Fruit fly (Drosophila melanogaster) whole organism, embryonic: ENCODE data around the gene drm.

Source experiments
- Blimp-1 ChIP-seq: fragments of 200-800 bp; sonication (Bioruptor generic); optimal IDR thresholded peaks from 3 replicates; lab custom pipeline; 2018; ENCODE audit warnings: missing biosample characterization, missing genetic modification characterization, mild to moderate bottlenecking, moderate library complexity, missing genetic modification reagents
- CG14050 ChIP-seq: fragments of 200-800 bp; sonication (Bioruptor generic); IDR thresholded peaks from 3 replicates; pipeline ENCODE4 v1.3.6; 2022; ENCODE audit warnings: missing biosample characterization, missing genetic modification characterization
- CG14860 ChIP-seq: fragments of 200-800 bp; sonication (Bioruptor generic); IDR thresholded peaks from 3 replicates; pipeline ENCODE4 v1.3.6; 2022; ENCODE audit warnings: missing biosample characterization, missing genetic modification characterization; ENCODE audit not compliant: partially characterized antibody
- CG17361 ChIP-seq: fragments of 200-800 bp; sonication (Bioruptor generic); IDR thresholded peaks from 3 replicates; pipeline ENCODE4 v1.3.6; 2022; ENCODE audit warnings: missing biosample characterization, missing genetic modification characterization
- CG2678 ChIP-seq: fragments of 200-800 bp; sonication (Bioruptor generic); optimal IDR thresholded peaks from 3 replicates; lab custom pipeline; 2019; ENCODE audit warnings: missing biosample characterization, mild to moderate bottlenecking, missing genetic modification characterization, moderate library complexity
- CG30403 ChIP-seq: fragments of 200-800 bp; sonication (Bioruptor generic); optimal IDR thresholded peaks from 3 replicates; lab custom pipeline; 2016; ENCODE audit warnings: missing biosample characterization, missing genetic modification characterization
- CG31224 ChIP-seq: fragments of 200-800 bp; sonication (Bioruptor generic); IDR thresholded peaks from 2 replicates; pipeline ENCODE4 v1.3.6; 2022; ENCODE audit warnings: missing biosample characterization, missing genetic modification characterization
- CG32532 ChIP-seq: fragments of 200-800 bp; sonication (Bioruptor generic); IDR thresholded peaks from 2 replicates; pipeline ENCODE4 v1.3.6; 2022; ENCODE audit warnings: missing biosample characterization, missing genetic modification characterization
- CG33557 ChIP-seq: fragments of 200-800 bp; sonication (Bioruptor generic); optimal IDR thresholded peaks from 2 replicates; lab custom pipeline; 2019; ENCODE audit warnings: missing biosample characterization, mild to moderate bottlenecking, missing genetic modification characterization, moderate library complexity
- CG5953 ChIP-seq: fragments of 200-800 bp; sonication (Bioruptor generic); IDR thresholded peaks from 2 replicates; pipeline ENCODE4 v1.3.6; 2022; ENCODE audit warnings: missing biosample characterization, missing genetic modification characterization
- CG6254 ChIP-seq: fragments of 200-800 bp; sonication (Bioruptor generic); optimal IDR thresholded peaks from 3 replicates; lab custom pipeline; 2017; ENCODE audit warnings: mild to moderate bottlenecking, missing biosample characterization, missing genetic modification reagents, missing genetic modification characterization
- CG6683 ChIP-seq: fragments of 200-800 bp; sonication (Bioruptor generic); optimal IDR thresholded peaks from 2 replicates; lab custom pipeline; 2017; ENCODE audit warnings: missing biosample characterization, mild to moderate bottlenecking, missing genetic modification characterization, missing genetic modification reagents
- CG7357 ChIP-seq: fragments of 200-800 bp; sonication (Bioruptor generic); IDR thresholded peaks from 3 replicates; pipeline ENCODE4 v1.3.6; 2022; ENCODE audit warnings: missing biosample characterization, missing genetic modification characterization
- CG7745 ChIP-seq: fragments of 200-800 bp; sonication (Bioruptor generic); optimal IDR thresholded peaks from 2 replicates; lab custom pipeline; 2018; ENCODE audit warnings: missing biosample characterization, mild to moderate bottlenecking, missing genetic modification characterization, moderate library complexity
- CHES-1-like ChIP-seq: fragments of 200-800 bp; sonication (Bioruptor generic); optimal IDR thresholded peaks from 2 replicates; lab custom pipeline; 2016; ENCODE audit warnings: missing biosample characterization, missing genetic modification characterization
- CkIIα-i1 ChIP-seq: fragments of 200-800 bp; sonication (Bioruptor generic); IDR thresholded peaks from 2 replicates; pipeline ENCODE4 v1.3.6; 2022; ENCODE audit warnings: missing biosample characterization, missing genetic modification characterization
- D ChIP-seq, 2 experiments: fragments of 200-800 bp in 1 of 2; fragments of >200 bp in 1 of 2; sonication (Bioruptor generic) in 1 of 2; optimal IDR thresholded peaks; 2 replicates in 1 of 2; 3 replicates in 1 of 2; lab custom pipeline; 2017; ENCODE audit warnings: mild to moderate bottlenecking in 1 of 2, missing biosample characterization in 1 of 2, missing genetic modification characterization in 1 of 2, missing genetic modification reagents in 1 of 2
- H2.0 ChIP-seq: fragments of 200-800 bp; sonication (Bioruptor generic); IDR thresholded peaks from 2 replicates; pipeline ENCODE4 v1.3.6; 2022; ENCODE audit warnings: missing biosample characterization, missing genetic modification characterization
- HHEX ChIP-seq: fragments of 200-800 bp; sonication (Bioruptor generic); optimal IDR thresholded peaks from 3 replicates; lab custom pipeline; 2017; ENCODE audit warnings: missing biosample characterization, mild to moderate bottlenecking, missing genetic modification characterization, missing genetic modification reagents
- Hey ChIP-seq: fragments of 200-800 bp; sonication (Bioruptor generic); optimal IDR thresholded peaks from 3 replicates; lab custom pipeline; 2018; ENCODE audit warnings: missing biosample characterization, mild to moderate bottlenecking, missing genetic modification characterization
- Hr3 ChIP-seq: fragments of 200-800 bp; sonication (Bioruptor generic); optimal IDR thresholded peaks from 3 replicates; lab custom pipeline; 2016; ENCODE audit warnings: missing biosample characterization, missing genetic modification characterization
- Oaz ChIP-seq: fragments of 200-800 bp; sonication (Bioruptor generic); IDR thresholded peaks from 2 replicates; pipeline ENCODE4 v1.3.6; 2022; ENCODE audit warnings: missing biosample characterization, missing genetic modification characterization
- Oli ChIP-seq: fragments of 200-800 bp; sonication (Bioruptor generic); optimal IDR thresholded peaks from 2 replicates; lab custom pipeline; 2018; ENCODE audit warnings: missing biosample characterization, mild to moderate bottlenecking, missing genetic modification characterization, moderate library complexity
- Sin3A ChIP-seq: fragments of >200 bp; optimal IDR thresholded peaks from 2 replicates; lab custom pipeline; 2018
- Ssrp ChIP-seq: fragments of 200-800 bp; sonication (Bioruptor generic); optimal IDR thresholded peaks from 2 replicates; lab custom pipeline; 2018; ENCODE audit warnings: missing biosample characterization, mild to moderate bottlenecking, missing genetic modification characterization, moderate library complexity
- Vsx1 ChIP-seq: fragments of 200-800 bp; sonication (Bioruptor generic); optimal IDR thresholded peaks from 2 replicates; lab custom pipeline; 2017; ENCODE audit warnings: missing biosample characterization, mild to moderate bottlenecking, missing genetic modification characterization, missing genetic modification reagents
- Xbp1 ChIP-seq: fragments of 200-800 bp; sonication (Bioruptor generic); optimal IDR thresholded peaks from 3 replicates; lab custom pipeline; 2016; ENCODE audit warnings: missing biosample characterization, mild to moderate bottlenecking, missing genetic modification characterization
- YL-1 ChIP-seq: fragments of 200-800 bp; sonication (Bioruptor generic); optimal IDR thresholded peaks from 3 replicates; lab custom pipeline; 2017; ENCODE audit warnings: missing biosample characterization, mild to moderate bottlenecking, missing genetic modification characterization
- ab ChIP-seq: fragments of 200-800 bp; sonication (Bioruptor generic); optimal IDR thresholded peaks from 2 replicates; lab custom pipeline; 2016; ENCODE audit warnings: missing biosample characterization, missing genetic modification characterization
- ap ChIP-seq: fragments of 200-800 bp; sonication (Bioruptor generic); IDR thresholded peaks from 2 replicates; pipeline ENCODE4 v1.3.6; 2022; ENCODE audit warnings: missing biosample characterization, missing genetic modification characterization
- cato ChIP-seq: fragments of 200-800 bp; sonication (Bioruptor generic); optimal IDR thresholded peaks from 2 replicates; lab custom pipeline; 2016; ENCODE audit warnings: missing biosample characterization, missing genetic modification characterization, borderline replicate concordance
- corto ChIP-seq: fragments of 200-800 bp; sonication (Bioruptor generic); optimal IDR thresholded peaks from 2 replicates; lab custom pipeline; 2016; ENCODE audit warnings: missing biosample characterization, mild to moderate bottlenecking, missing genetic modification characterization, moderate library complexity
- disco-r ChIP-seq: fragments of 200-800 bp; sonication (Bioruptor generic); optimal IDR thresholded peaks from 2 replicates; lab custom pipeline; 2016; ENCODE audit warnings: missing biosample characterization, missing genetic modification characterization
- dmrt11E ChIP-seq: fragments of 200-800 bp; sonication (Bioruptor generic); optimal IDR thresholded peaks from 3 replicates; lab custom pipeline; 2018; ENCODE audit warnings: missing biosample characterization, mild to moderate bottlenecking, missing genetic modification characterization, moderate library complexity
- fd3F ChIP-seq: fragments of 200-800 bp; sonication (Bioruptor generic); optimal IDR thresholded peaks from 2 replicates; lab custom pipeline; 2018; ENCODE audit warnings: missing biosample characterization, mild to moderate bottlenecking, missing genetic modification characterization, moderate library complexity
- fd64A ChIP-seq: fragments of 200-800 bp; sonication (Bioruptor generic); optimal IDR thresholded peaks from 3 replicates; lab custom pipeline; 2018; ENCODE audit warnings: missing biosample characterization, mild to moderate bottlenecking, missing genetic modification characterization
- gce ChIP-seq: fragments of 200-800 bp; sonication (Bioruptor generic); IDR thresholded peaks from 3 replicates; pipeline ENCODE4 v1.3.6; 2022; ENCODE audit warnings: missing biosample characterization, missing genetic modification characterization
- gro ChIP-seq: fragments of 200-800 bp; sonication (Bioruptor generic); optimal IDR thresholded peaks from 2 replicates; lab custom pipeline; 2016; ENCODE audit warnings: missing biosample characterization, missing genetic modification characterization
- her ChIP-seq: fragments of 200-800 bp; sonication (Bioruptor generic); optimal IDR thresholded peaks from 2 replicates; lab custom pipeline; 2016; ENCODE audit warnings: missing biosample characterization, missing genetic modification characterization
- hth ChIP-seq: fragments of >200 bp; optimal IDR thresholded peaks from 2 replicates; lab custom pipeline; 2017; ENCODE audit warnings: inconsistent platforms
- nerfin-2 ChIP-seq: fragments of 200-800 bp; sonication (Bioruptor generic); IDR thresholded peaks from 2 replicates; pipeline ENCODE4 v1.3.6; 2022; ENCODE audit warnings: missing biosample characterization, missing genetic modification characterization; ENCODE audit not compliant: partially characterized antibody
- onecut ChIP-seq: fragments of 200-800 bp; sonication (Bioruptor generic); IDR thresholded peaks from 2 replicates; pipeline ENCODE4 v1.3.6; 2022; ENCODE audit warnings: missing biosample characterization, missing genetic modification characterization
- pum ChIP-seq: fragments of 200-800 bp; sonication (Bioruptor generic); optimal IDR thresholded peaks from 2 replicates; lab custom pipeline; 2016; ENCODE audit warnings: missing biosample characterization, missing genetic modification characterization
- sens ChIP-seq: fragments of 200-800 bp; sonication (Bioruptor generic); peaks from one replicate; lab custom pipeline; 2016; ENCODE audit warnings: missing biosample characterization, missing genetic modification characterization
- sima ChIP-seq: fragments of 200-800 bp; sonication (Bioruptor generic); optimal IDR thresholded peaks from 2 replicates; lab custom pipeline; 2016; ENCODE audit warnings: missing biosample characterization, missing genetic modification characterization
- slp2 ChIP-seq: fragments of 200-800 bp; sonication (Bioruptor generic); optimal IDR thresholded peaks from 2 replicates; lab custom pipeline; 2016; ENCODE audit warnings: missing biosample characterization, missing genetic modification characterization
- unpg ChIP-seq: fragments of 200-800 bp; sonication (Bioruptor generic); optimal IDR thresholded peaks from 3 replicates; lab custom pipeline; 2018; ENCODE audit warnings: missing biosample characterization, mild to moderate bottlenecking, missing genetic modification characterization, moderate library complexity
- vnd ChIP-seq: fragments of 200-800 bp; sonication (Bioruptor generic); IDR thresholded peaks from 3 replicates; pipeline ENCODE4 v1.3.6; 2022; ENCODE audit warnings: missing biosample characterization, missing genetic modification characterization; ENCODE audit not compliant: partially characterized antibody
- zen ChIP-seq: fragments of 200-800 bp; sonication (Bioruptor generic); optimal IDR thresholded peaks from 3 replicates; lab custom pipeline; 2018; ENCODE audit warnings: missing biosample characterization, mild to moderate bottlenecking, missing genetic modification characterization, moderate library complexity
- zfh2 ChIP-seq: fragments of 200-800 bp; sonication (Bioruptor generic); optimal IDR thresholded peaks from 2 replicates; lab custom pipeline; 2016; ENCODE audit warnings: missing biosample characterization, missing genetic modification characterization

Gene drm

DNA sequence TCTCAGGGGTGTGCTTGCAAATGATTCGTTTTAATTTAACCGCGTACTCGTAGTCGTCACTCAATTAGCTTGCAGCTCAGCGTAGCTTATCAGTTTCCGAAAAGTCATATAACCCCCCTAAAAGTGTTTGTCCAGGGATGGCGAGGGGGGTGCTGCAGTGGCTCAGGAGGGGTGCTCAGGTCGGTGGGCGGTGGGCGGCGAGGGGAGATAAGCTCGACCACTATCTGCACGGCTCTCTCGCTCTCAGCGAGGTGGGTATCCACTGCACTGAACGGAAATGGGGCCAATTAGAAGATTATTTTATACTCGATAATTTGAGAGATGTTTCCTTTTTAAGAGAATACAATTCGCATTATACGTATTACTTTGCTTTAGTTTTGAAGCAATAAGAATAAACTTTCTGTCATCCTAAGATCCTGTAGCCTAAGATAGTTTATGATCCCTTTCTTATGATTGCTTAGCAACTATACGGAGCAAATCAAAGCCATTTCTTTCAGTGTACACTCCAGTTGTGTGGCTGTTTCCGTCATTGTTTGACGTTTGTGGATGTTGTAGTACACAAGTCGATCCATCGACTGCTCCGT, 34.2 kb downstream of the drm start (continued):
- TF ChIP-seq CG30403 (GFP tag; lab: Kevin White, UChicago), result peak; percentile 62
- peak; percentile 82 for TF ChIP-seq Ssrp (tag; lab: Kevin White, UChicago)
- TF ChIP-seq CG32532, result peak; percentile 46; the same call in 1 of the 2 replicates
- peak; percentile 74; the same call in 2 of the 3 replicates for TF ChIP-seq CG17361 (GFP tag; lab: Robert Waterston, UW)
- TF ChIP-seq CG14050 (GFP tag; lab: Robert Waterston, UW), result no peak; the same call in 2 of the 3 replicates
- TF ChIP-seq YL-1, result no peak
- TF ChIP-seq gro (GFP tag; lab: Kevin White, UChicago), result no peak
- peak; percentile 66 for TF ChIP-seq Blimp-1 (GFP tag; lab: Kevin White, UChicago)
- no peak for TF ChIP-seq vnd (GFP tag; lab: Robert Waterston, UW)
- TF ChIP-seq pum (GFP tag; lab: Kevin White, UChicago), result peak; percentile 55
- TF ChIP-seq CG14860 (GFP tag; lab: Robert Waterston, UW), result no peak
- peak; percentile 53; the same call in 1 of the 2 replicates for TF ChIP-seq Oaz (GFP tag; lab: Robert Waterston, UW)
- TF ChIP-seq cato (GFP tag; lab: Kevin White, UChicago), result peak; percentile 60
- TF ChIP-seq her (GFP tag; lab: Kevin White, UChicago), result peak; percentile 28
- peak; percentile 77 for TF ChIP-seq dmrt11E (tag; lab: Kevin White, UChicago)
- no peak for TF ChIP-seq Hey (tag; lab: Kevin White, UChicago)
- peak; percentile 79 for TF ChIP-seq sens (GFP tag; lab: Kevin White, UChicago)
- peak; percentile 69 for TF ChIP-seq Xbp1 (GFP tag; lab: Kevin White, UChicago)
- no peak for TF ChIP-seq gce (GFP tag; lab: Robert Waterston, UW)
- TF ChIP-seq disco-r (GFP tag; lab: Kevin White, UChicago), result peak; percentile 18
- TF ChIP-seq zen, result peak; percentile 12
- TF ChIP-seq CG7745 (tag; lab: Kevin White, UChicago), result no peak
- TF ChIP-seq D (optimal IDR thresholded peaks at IDR 0.05; lab: Kevin White, UChicago), result no peak
- TF ChIP-seq D (GFP tag; optimal IDR thresholded peaks at IDR 0.05; lab: Kevin White, UChicago), result no peak
- TF ChIP-seq onecut (GFP tag; lab: Robert Waterston, UW), result peak; percentile 52
- peak; percentile 80 for TF ChIP-seq Oli (tag; lab: Kevin White, UChicago)
- no peak for TF ChIP-seq corto (GFP tag; lab: Kevin White, UChicago)
- TF ChIP-seq Hr3, result peak; percentile 54
- TF ChIP-seq CG6683 (GFP tag; lab: Kevin White, UChicago), result peak; percentile 13
- no peak for TF ChIP-seq fd64A
- TF ChIP-seq unpg (GFP tag; lab: Kevin White, UChicago), result peak; percentile 77
- TF ChIP-seq slp2, result peak; percentile 54
- TF ChIP-seq HHEX, result peak; percentile 55
- TF ChIP-seq CHES-1-like (GFP tag; lab: Kevin White, UChicago), result peak; percentile 16
- TF ChIP-seq H2.0 (GFP tag; lab: Robert Waterston, UW), result peak; percentile 27; the same call in 1 of the 2 replicates
- no peak for TF ChIP-seq ab (GFP tag; lab: Kevin White, UChicago)
- TF ChIP-seq CG5953 (GFP tag; lab: Robert Waterston, UW), result 0 out of 2 replicates have a peak, but pooled peaks have one; percentile 33
- TF ChIP-seq CG33557 (GFP tag; lab: Kevin White, UChicago), result peak; percentile 53
- TF ChIP-seq CG31224 (GFP tag; lab: Robert Waterston, UW), result no peak
- TF ChIP-seq nerfin-2 (GFP tag; lab: Robert Waterston, UW), result no peak
- TF ChIP-seq sima (GFP tag; lab: Kevin White, UChicago), result no peak
- TF ChIP-seq Sin3A (lab: Kevin White, UChicago), result no peak
- TF ChIP-seq CG2678 (tag; lab: Kevin White, UChicago), result peak; percentile 79
- no peak; the same call in 1 of the 2 replicates for TF ChIP-seq CkIIα-i1 (GFP tag; lab: Robert Waterston, UW)
- TF ChIP-seq fd3F (GFP tag; lab: Kevin White, UChicago), result peak; percentile 47
- TF ChIP-seq Vsx1 (GFP tag; lab: Kevin White, UChicago), result peak; percentile 93
- no peak for TF ChIP-seq hth (lab: Kevin White, UChicago)
- peak; percentile 37 for TF ChIP-seq CG6254 (GFP tag; lab: Kevin White, UChicago)
- TF ChIP-seq ap (GFP tag; lab: Robert Waterston, UW), result no peak
- TF ChIP-seq zfh2 (GFP tag; lab: Kevin White, UChicago), result peak; percentile 18
- peak; percentile 74; the same call in 2 of the 3 replicates for TF ChIP-seq CG7357 (GFP tag; lab: Robert Waterston, UW)
